Worm (Caenorhabditis elegans) whole organism, midembryonic: ENCODE measurements around the gene srbc-65.

ENCODE experiments used
- flt-1 ChIP-seq: fragments of 200-800 bp; sonication (Bioruptor generic); IDR thresholded peaks from 2 replicates; pipeline ENCODE4 v1.3.6; 2022; ENCODE audit warnings: missing genetic modification characterization, missing compliant biosample characterization
- tab-1 ChIP-seq: fragments of 200-800 bp; sonication (Bioruptor generic); IDR thresholded peaks from 2 replicates; pipeline ENCODE4 v1.3.6; 2022; ENCODE audit warnings: missing genetic modification characterization, missing compliant biosample characterization

ce11 chrV:16535172-16535571 is 15.6 kb upstream of the srbc-65 start, which contains the start of gene Y32B12B.8:
- TF ChIP-seq tab-1 (GFP tag; lab: Robert Waterston, UW) (no peak), flt-1 (GFP tag; lab: Robert Waterston, UW) (no peak)
